Worm (Caenorhabditis elegans) whole organism, L1 larva: ENCODE data around the gene F16B12.1.
A peak's percentile ranks its signal among the peaks of the same experiment; 100 is the strongest.

Source experiments
- aha-1 ChIP-seq: fragments of 150-350 bp; optimal IDR thresholded peaks from 2 replicates; lab custom pipeline; 2014; ENCODE audit warnings: missing biosample characterization, missing genetic modification characterization
- aly-2 ChIP-seq: fragments of 150-350 bp; optimal IDR thresholded peaks from 2 replicates; lab custom pipeline; 2014; ENCODE audit warnings: missing biosample characterization, missing genetic modification characterization
- ama-1 ChIP-seq: fragments of 150-350 bp; optimal IDR thresholded peaks from 2 replicates; lab custom pipeline; 2014
- blmp-1 ChIP-seq: fragments of 150-350 bp; optimal IDR thresholded peaks from 2 replicates; lab custom pipeline; 2014; ENCODE audit warnings: missing biosample characterization, missing genetic modification characterization
- ceh-8 ChIP-seq: fragments of 200-800 bp; sonication (Bioruptor generic); optimal IDR thresholded peaks from 2 replicates; lab custom pipeline; 2018; ENCODE audit warnings: mild to moderate bottlenecking, missing genetic modification characterization, moderate library complexity, missing compliant biosample characterization
- ceh-82 ChIP-seq, 3 experiments: fragments of 150-350 bp in 1 of 3; sonication (generic microtip) in 2 of 3; optimal IDR thresholded peaks; 2 replicates each; lab custom pipeline; 2014 to 2017; ENCODE audit warnings: missing biosample characterization in 3 of 3, missing genetic modification characterization in 3 of 3
- ceh-88 ChIP-seq: fragments of 200-800 bp; sonication (Bioruptor generic); IDR thresholded peaks from 2 replicates; pipeline ENCODE4 v1.3.6; 2022; ENCODE audit warnings: missing genetic modification characterization, missing compliant biosample characterization
- ceh-90 ChIP-seq: sonication (generic microtip); optimal IDR thresholded peaks from 2 replicates; lab custom pipeline; 2016; ENCODE audit warnings: missing genetic modification characterization, missing compliant biosample characterization
- dpl-1 ChIP-seq, 3 experiments: fragments of 150-350 bp in 2 of 3; sonication (generic microtip) in 1 of 3; optimal IDR thresholded peaks; 2 replicates each; lab custom pipeline; 2014 to 2017; ENCODE audit warnings: missing biosample characterization in 3 of 3, missing genetic modification characterization in 3 of 3, missing genetic modification reagents in 3 of 3
- dsc-1 ChIP-seq: sonication (generic microtip); optimal IDR thresholded peaks from 2 replicates; lab custom pipeline; 2016; ENCODE audit warnings: mild to moderate bottlenecking, missing genetic modification characterization, missing compliant biosample characterization
- efl-1 ChIP-seq, 4 experiments: fragments of 150-350 bp; optimal IDR thresholded peaks in 3 of 4; peaks in 1 of 4; 1 replicate in 1 of 4; 2 replicates in 3 of 4; lab custom pipeline; 2014; ENCODE audit warnings: missing biosample characterization in 2 of 4, missing genetic modification characterization in 2 of 4, missing genetic modification reagents in 2 of 4
- efl-3 ChIP-seq: fragments of 200-800 bp; sonication (Bioruptor generic); optimal IDR thresholded peaks from 2 replicates; lab custom pipeline; 2018; ENCODE audit warnings: mild to moderate bottlenecking, missing genetic modification characterization, missing compliant biosample characterization
- egl-27 ChIP-seq, 2 experiments: fragments of 150-350 bp in 1 of 2; sonication (generic microtip); optimal IDR thresholded peaks; 3 replicates each; lab custom pipeline; 2017 to 2018; ENCODE audit warnings: missing biosample characterization in 2 of 2, missing genetic modification characterization in 2 of 2, missing genetic modification reagents in 2 of 2
- ets-5 ChIP-seq: fragments of 200-800 bp; sonication (Bioruptor generic); IDR thresholded peaks from 2 replicates; pipeline ENCODE4 v1.3.6; 2022; ENCODE audit warnings: missing genetic modification characterization, missing compliant biosample characterization
- fkh-8 ChIP-seq: sonication (generic microtip); optimal IDR thresholded peaks from 2 replicates; lab custom pipeline; 2016; ENCODE audit warnings: mild to moderate bottlenecking, missing genetic modification characterization, missing compliant biosample characterization
- grh-1 ChIP-seq: fragments of 200-800 bp; sonication (Bioruptor generic); IDR thresholded peaks from 2 replicates; pipeline ENCODE4 v1.3.6; 2022; ENCODE audit warnings: missing genetic modification reagents, missing genetic modification characterization, missing compliant biosample characterization
- irx-1 ChIP-seq: sonication (generic microtip); optimal IDR thresholded peaks from 2 replicates; lab custom pipeline; 2016; ENCODE audit warnings: missing genetic modification characterization, missing compliant biosample characterization
- lin-13 ChIP-seq: fragments of 150-350 bp; optimal IDR thresholded peaks from 2 replicates; lab custom pipeline; 2014; ENCODE audit warnings: missing biosample characterization, missing genetic modification reagents, missing genetic modification characterization
- lin-14 ChIP-seq: fragments of 200-800 bp; sonication (Bioruptor generic); optimal IDR thresholded peaks from 2 replicates; lab custom pipeline; 2018; ENCODE audit warnings: mild to moderate bottlenecking, missing genetic modification characterization, moderate library complexity, missing compliant biosample characterization
- lin-35 ChIP-seq, 2 experiments: fragments of 150-350 bp; optimal IDR thresholded peaks; 2 replicates each; lab custom pipeline; 2014; ENCODE audit warnings: missing biosample characterization in 2 of 2, missing genetic modification characterization in 2 of 2, missing genetic modification reagents in 2 of 2
- mep-1 ChIP-seq: fragments of 150-350 bp; optimal IDR thresholded peaks from 2 replicates; lab custom pipeline; 2014; ENCODE audit warnings: missing biosample characterization, missing genetic modification characterization
- nhr-19 ChIP-seq: fragments of 200-800 bp; sonication (Bioruptor generic); conservative IDR thresholded peaks from 2 replicates; pipeline ENCODE4 v1.3.6; 2022; ENCODE audit warnings: missing genetic modification characterization, missing compliant biosample characterization
- nhr-20 ChIP-seq: sonication (generic microtip); optimal IDR thresholded peaks from 2 replicates; lab custom pipeline; 2016; ENCODE audit warnings: mild to moderate bottlenecking, missing genetic modification characterization, missing compliant biosample characterization
- nhr-47 ChIP-seq: sonication (generic microtip); optimal IDR thresholded peaks from 2 replicates; lab custom pipeline; 2016; ENCODE audit warnings: mild to moderate bottlenecking, missing genetic modification characterization, moderate library complexity, missing compliant biosample characterization
- nhr-71 ChIP-seq: sonication (generic microtip); optimal IDR thresholded peaks from 2 replicates; lab custom pipeline; 2016; ENCODE audit warnings: mild to moderate bottlenecking, missing genetic modification characterization, moderate library complexity, missing compliant biosample characterization
- nhr-76 ChIP-seq: sonication (generic microtip); optimal IDR thresholded peaks from 2 replicates; lab custom pipeline; 2017; ENCODE audit warnings: missing biosample characterization, missing genetic modification characterization
- pag-3 ChIP-seq: sonication (generic microtip); optimal IDR thresholded peaks from 2 replicates; lab custom pipeline; 2017; ENCODE audit warnings: missing genetic modification characterization, mild to moderate bottlenecking, missing compliant biosample characterization, antibody characterized with exemption, borderline replicate concordance; ENCODE audit not compliant: insufficient read depth
- rnt-1 ChIP-seq: sonication (generic microtip); optimal IDR thresholded peaks from 2 replicates; lab custom pipeline; 2016; ENCODE audit warnings: mild to moderate bottlenecking, missing genetic modification characterization, moderate library complexity, missing compliant biosample characterization
- skn-1 ChIP-seq: fragments of 150-350 bp; optimal IDR thresholded peaks from 2 replicates; lab custom pipeline; 2014; ENCODE audit warnings: missing biosample characterization, missing genetic modification characterization
- snpc-4 ChIP-seq: fragments of 150-350 bp; optimal IDR thresholded peaks from 2 replicates; lab custom pipeline; 2014; ENCODE audit warnings: missing biosample characterization, missing genetic modification characterization
- snu-23 ChIP-seq: sonication (generic microtip); optimal IDR thresholded peaks from 2 replicates; lab custom pipeline; 2016; ENCODE audit warnings: missing genetic modification characterization, missing compliant biosample characterization
- swsn-7 ChIP-seq: sonication (generic microtip); optimal IDR thresholded peaks from 2 replicates; lab custom pipeline; 2016; ENCODE audit warnings: missing genetic modification characterization, missing compliant biosample characterization
- tbx-2 ChIP-seq: sonication (generic microtip); optimal IDR thresholded peaks from 2 replicates; lab custom pipeline; 2016; ENCODE audit warnings: missing genetic modification characterization, missing compliant biosample characterization
- tlp-1 ChIP-seq: fragments of 150-350 bp; optimal IDR thresholded peaks from 2 replicates; lab custom pipeline; 2014; ENCODE audit warnings: missing biosample characterization, missing genetic modification characterization
- unc-98 ChIP-seq: fragments of 200-800 bp; sonication (Bioruptor generic); IDR thresholded peaks from 2 replicates; pipeline ENCODE4 v1.3.6; 2022; ENCODE audit warnings: missing genetic modification characterization, missing compliant biosample characterization
- xbp-1 ChIP-seq: sonication (generic microtip); optimal IDR thresholded peaks from 2 replicates; lab custom pipeline; 2016; ENCODE audit warnings: missing genetic modification characterization, missing compliant biosample characterization
- ztf-4 ChIP-seq: fragments of 150-350 bp; optimal IDR thresholded peaks from 2 replicates; lab custom pipeline; 2014; ENCODE audit warnings: missing biosample characterization, missing genetic modification characterization

The F16B12.1 gene

ce11 chrX:14118762-14119161, 33.5 kb downstream of the F16B12.1 start:
- no peak for TF ChIP-seq pag-3
- TF ChIP-seq ets-5: 0 out of 2 replicates have a peak, but pooled peaks have one; percentile 71

- TF ChIP-seq blmp-1: peak; percentile 87
- TF ChIP-seq tlp-1 (tag; lab: Kevin White, UChicago): no peak
Observed at ce11 chrX:14125870-14126269, 40.6 kb downstream of the F16B12.1 start, which contains the start of gene F28H6.6. TSS of gene F28H6.6 (minus strand) at chrX:14125879.

ce11 chrX:14127291-14127922, 42.1 kb downstream of the F16B12.1 start, which contains the start of gene F28H6.4:
TSS of gene F28H6.4 (plus strand) at chrX:14127872.
- peak; percentile 12 for TF ChIP-seq nhr-20
- TF ChIP-seq nhr-19 (GFP tag; lab: Robert Waterston, UW): no peak
- peak; percentile 8 for TF ChIP-seq skn-1 (tag; lab: Kevin White, UChicago)
- peak; percentile 62 for TF ChIP-seq lin-14 (GFP tag; lab: Kevin White, UChicago)
- TF ChIP-seq ceh-90: no peak
- TF ChIP-seq ets-5: no peak
- TF ChIP-seq xbp-1: no peak
- peak; percentile 9 for TF ChIP-seq swsn-7 (tag; lab: Kevin White, UChicago)
- peak; percentile 20 for TF ChIP-seq fkh-8 (tag; lab: Kevin White, UChicago)
- TF ChIP-seq efl-3 (GFP tag; lab: Kevin White, UChicago): no peak
- TF ChIP-seq nhr-47 (tag; lab: Kevin White, UChicago): peak; percentile 3
- TF ChIP-seq snu-23 (GFP tag; lab: Kevin White, UChicago): peak; percentile 49
- TF ChIP-seq ztf-4 (tag; lab: Kevin White, UChicago): no peak
- TF ChIP-seq nhr-71 (tag; lab: Kevin White, UChicago): no peak
- TF ChIP-seq ceh-8 (GFP tag; lab: Kevin White, UChicago): no peak
- TF ChIP-seq blmp-1: peak; percentile 2
- TF ChIP-seq ceh-82 (tag; optimal IDR thresholded peaks at IDR 0.05; lab: Kevin White, UChicago): peak in 1 of 3 experiments; percentile 25
- TF ChIP-seq dpl-1 (GFP tag; optimal IDR thresholded peaks at IDR 0.05; lab: Kevin White, UChicago): peak in 2 of 3 experiments; percentile 10 to 20
- TF ChIP-seq tbx-2: peak; percentile 2
- TF ChIP-seq efl-1 (optimal IDR thresholded peaks at IDR 0.05; lab: Kevin White, UChicago): peak in 1 of 2 experiments; percentile 36
- TF ChIP-seq efl-1 (GFP tag; optimal IDR thresholded peaks at IDR 0.05 in 1 of 2; lab: Kevin White, UChicago): no peak
- peak in 1 of 2 experiments; percentile 22 for TF ChIP-seq lin-35 (GFP tag; optimal IDR thresholded peaks at IDR 0.05; lab: Kevin White, UChicago)
- TF ChIP-seq rnt-1 (tag; lab: Kevin White, UChicago): peak; percentile 45
- TF ChIP-seq mep-1 (tag; lab: Kevin White, UChicago): peak; percentile 34
- peak; percentile 4 for TF ChIP-seq lin-13 (GFP tag; lab: Kevin White, UChicago)
- TF ChIP-seq snpc-4: no peak
- TF ChIP-seq, all 84 proteins: peak for 16

ce11 chrX:14131476-14131875, 46.2 kb downstream of the F16B12.1 start:
- TF ChIP-seq tbx-2 (no peak), aly-2 (tag; lab: Kevin White, UChicago) (no peak), dsc-1 (no peak), ztf-4 (tag; lab: Kevin White, UChicago) (no peak), ceh-88 (GFP tag; lab: Robert Waterston, UW) (no peak), ama-1 (lab: Kevin White, UChicago) (no peak), lin-13 (GFP tag; lab: Kevin White, UChicago) (no peak), nhr-76 (no peak), grh-1 (GFP tag; lab: Robert Waterston, UW) (no peak), xbp-1 (no peak)

- TF ChIP-seq efl-1 (optimal IDR thresholded peaks at IDR 0.05; lab: Kevin White, UChicago): no peak
- peak in 1 of 2 experiments; percentile 73 for TF ChIP-seq efl-1 (GFP tag; optimal IDR thresholded peaks at IDR 0.05 in 1 of 2; lab: Kevin White, UChicago)
- TF ChIP-seq irx-1 (tag; lab: Kevin White, UChicago): no peak
- TF ChIP-seq aha-1 (tag; lab: Kevin White, UChicago): no peak
- no peak for TF ChIP-seq egl-27 (tag; optimal IDR thresholded peaks at IDR 0.05; lab: Kevin White, UChicago)
- no peak for TF ChIP-seq snu-23 (GFP tag; lab: Kevin White, UChicago)
- no peak for TF ChIP-seq unc-98 (GFP tag; lab: Robert Waterston, UW)
- TF ChIP-seq nhr-71 (tag; lab: Kevin White, UChicago): no peak
- no peak for TF ChIP-seq rnt-1 (tag; lab: Kevin White, UChicago)
Observed at ce11 chrX:14132677-14133076, 47.4 kb downstream of the F16B12.1 start.
